Fruit fly (Drosophila melanogaster) S2 (cell line): ENCODE results near the gene pb.
A peak's percentile ranks its signal among the peaks of the same experiment; 100 is the strongest.

Experiments
- CG8478 ChIP-seq: fragments of >200 bp; optimal IDR thresholded peaks from 2 replicates; lab custom pipeline; 2018
- CTCF ChIP-seq, 2 experiments: fragments of >200 bp; optimal IDR thresholded peaks; 2 replicates each; lab custom pipeline; 2018

pb gene

dm6 chr3R:6664371-6665116 lies 77.3 kb downstream of the pb start:
- TF ChIP-seq CTCF (optimal IDR thresholded peaks at IDR 0.05; lab: Kevin White, UChicago) (no peak), CG8478 (lab: Kevin White, UChicago) (no peak)

DNA sequence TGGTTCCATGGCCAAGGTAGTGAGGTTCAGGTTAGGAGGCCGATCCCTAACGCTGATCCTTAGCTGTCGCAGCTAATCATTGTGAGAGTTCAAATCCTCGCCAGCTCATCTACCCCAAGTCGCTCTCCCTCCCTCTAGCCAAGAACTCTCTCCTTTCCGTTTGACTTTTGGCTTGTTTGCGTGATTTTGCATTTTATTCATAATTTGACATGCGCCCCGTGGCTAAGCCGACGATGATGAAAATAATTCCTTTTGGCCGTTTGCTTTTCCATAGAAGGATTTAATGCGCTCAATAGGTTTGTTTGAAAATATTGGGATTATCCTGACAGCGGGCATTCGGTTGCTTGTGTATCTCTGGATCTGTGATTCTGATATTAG lies 78.6 kb downstream of the pb start:
- no peak for TF ChIP-seq CTCF (optimal IDR thresholded peaks at IDR 0.05; lab: Kevin White, UChicago)
- no peak for TF ChIP-seq CG8478 (lab: Kevin White, UChicago)

DNA sequence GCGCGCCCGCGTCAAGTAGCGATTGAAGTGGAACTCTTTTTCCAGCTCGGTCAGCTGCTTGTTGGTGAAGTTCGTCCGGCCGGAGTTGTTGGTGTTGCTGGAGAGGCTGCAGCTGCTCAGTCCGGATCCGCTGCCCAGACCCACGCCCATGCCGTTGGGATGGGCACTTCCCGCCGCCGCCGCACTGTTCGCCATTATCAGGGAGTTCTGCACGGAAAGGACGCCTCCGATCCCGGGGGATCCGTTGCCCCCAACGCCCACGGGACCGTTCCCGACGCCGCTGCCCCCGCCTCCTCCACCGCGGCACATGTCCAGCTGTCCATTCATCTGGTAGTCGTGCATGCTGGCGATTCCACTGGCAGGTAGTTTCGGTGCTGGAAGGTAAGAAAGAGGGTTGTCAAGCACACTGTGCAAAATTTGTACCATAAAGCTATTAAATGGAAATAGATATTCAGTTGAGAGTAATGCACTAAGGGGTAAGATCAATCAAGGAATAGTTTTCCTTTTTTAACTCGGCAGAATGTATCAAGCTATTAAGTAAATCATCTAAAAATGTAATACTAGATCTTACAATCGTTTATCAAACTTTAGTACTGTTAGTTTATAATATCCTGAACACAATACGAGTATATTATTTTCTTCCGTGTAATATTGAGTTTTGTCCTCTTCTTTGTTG lies 79.1 kb downstream of the pb start:
- TF ChIP-seq CTCF (optimal IDR thresholded peaks at IDR 0.05; lab: Kevin White, UChicago) (no peak), CG8478 (lab: Kevin White, UChicago) (no peak)

DNA sequence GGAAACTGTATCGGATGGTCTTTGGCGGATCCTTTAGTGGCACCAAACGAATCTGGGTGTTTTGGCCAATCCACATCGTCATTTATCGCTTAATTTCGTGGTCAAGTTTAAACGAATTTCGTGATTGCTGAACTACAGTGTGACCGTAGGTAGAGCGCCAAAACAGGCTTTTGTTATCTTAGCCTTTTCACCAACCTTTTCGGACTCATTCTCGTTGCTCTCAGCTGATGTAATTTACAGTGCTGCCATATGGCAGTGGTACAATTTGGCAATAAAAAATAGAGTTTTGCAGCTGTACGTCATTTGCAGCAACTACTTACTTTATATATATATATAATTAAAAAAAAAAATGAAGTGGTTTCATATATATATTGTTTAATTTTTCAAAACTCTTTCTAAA lies 81.9 kb downstream of the pb start, which contains the start of gene agt:
Gene agt, minus strand, starts transcription at position 160 of the 400 bp plus-strand sequence.
- TF ChIP-seq CTCF (optimal IDR thresholded peaks at IDR 0.05; lab: Kevin White, UChicago), result peak; percentile 70 to 74
- no peak for TF ChIP-seq CG8478 (lab: Kevin White, UChicago)
